Fruit fly (Drosophila melanogaster): Measurements from ENCODE around the gene CG4297.

DNA sequence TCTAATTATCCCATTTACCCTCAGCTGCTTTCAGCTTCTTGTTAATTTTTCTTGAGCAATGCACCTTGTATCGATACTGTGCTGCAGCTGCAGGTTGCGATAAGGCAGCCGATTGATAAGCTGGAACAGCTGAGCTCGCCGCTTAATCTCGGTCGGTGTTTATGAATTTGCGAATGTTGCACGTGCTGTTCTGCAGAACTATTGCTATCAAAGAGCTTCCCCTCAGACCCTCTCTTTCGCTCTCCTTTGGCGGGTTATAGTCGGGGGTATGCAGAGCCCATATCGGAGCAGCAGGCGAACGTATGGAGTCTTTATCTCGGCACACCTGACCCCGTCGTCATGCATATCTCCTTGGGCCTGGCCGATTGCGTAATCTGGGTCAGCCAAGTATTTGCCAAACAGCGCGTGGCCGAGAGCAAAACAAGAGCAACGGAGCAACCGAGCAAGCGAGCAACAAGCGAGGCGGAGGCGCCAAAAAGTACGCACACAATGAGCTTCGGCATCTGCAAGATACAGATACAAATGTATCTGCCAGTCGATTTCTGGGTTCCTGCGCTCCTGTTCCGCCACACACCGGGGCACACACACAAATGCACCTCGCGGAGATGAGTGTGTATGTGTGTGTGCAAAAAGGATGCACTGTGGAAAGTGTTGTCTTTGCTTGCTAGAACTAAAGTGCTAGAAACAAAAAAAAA lies 42.3 kb upstream of the CG4297 start:
- TF ChIP-seq pan (optimal IDR thresholded peaks at IDR 0.05) = no peak
- no peak for TF ChIP-seq psq (optimal IDR thresholded peaks at IDR 0.05)
- TF ChIP-seq usp (GFP tag; optimal IDR thresholded peaks at IDR 0.05) = no peak
- no peak for TF ChIP-seq Dll (optimal IDR thresholded peaks at IDR 0.05)
- TF ChIP-seq EcR (GFP tag; optimal IDR thresholded peaks at IDR 0.05) = no peak
- no peak for TF ChIP-seq CG8478 (optimal IDR thresholded peaks at IDR 0.05)
